Fruit fly (Drosophila melanogaster) whole organism, wandering third instar larva: ENCODE data around the gene tj.
A peak's percentile ranks its signal among the peaks of the same experiment; 100 is the strongest.

Source experiments
- Abd-B ChIP-seq: fragments of >200 bp; optimal IDR thresholded peaks from 2 replicates; lab custom pipeline; 2017; ENCODE audit warnings: missing biosample characterization, missing genetic modification characterization
- CG9705 ChIP-seq: fragments of 200-800 bp; sonication (Bioruptor generic); optimal IDR thresholded peaks from 2 replicates; lab custom pipeline; 2018; ENCODE audit warnings: missing biosample characterization, mild to moderate bottlenecking, missing genetic modification characterization
- CrebA ChIP-seq: fragments of 200-800 bp; sonication (Bioruptor generic); optimal IDR thresholded peaks from 2 replicates; lab custom pipeline; 2016; ENCODE audit warnings: missing biosample characterization, mild to moderate bottlenecking, missing genetic modification characterization, borderline replicate concordance
- Dfd ChIP-seq: fragments of >200 bp; optimal IDR thresholded peaks from 2 replicates; lab custom pipeline; 2017; ENCODE audit warnings: missing biosample characterization, missing genetic modification characterization
- Dif ChIP-seq: fragments of 200-275, 200-300 bp; sonication (Bioruptor generic); optimal IDR thresholded peaks from 2 replicates; lab custom pipeline; 2018; ENCODE audit warnings: missing biosample characterization, missing genetic modification characterization; ENCODE audit not compliant: partially characterized antibody
- GATAd ChIP-seq: sonication (Bioruptor generic); optimal IDR thresholded peaks from 2 replicates; lab custom pipeline; 2016; ENCODE audit warnings: missing biosample characterization, missing genetic modification characterization
- HLH106 ChIP-seq: fragments of 200-800 bp; optimal IDR thresholded peaks from 3 replicates; lab custom pipeline; 2019; ENCODE audit warnings: missing biosample characterization, mild to moderate bottlenecking, missing genetic modification characterization, moderate library complexity
- Hnf4 ChIP-seq: fragments of 200-800 bp; sonication (Bioruptor generic); optimal IDR thresholded peaks from 2 replicates; lab custom pipeline; 2016; ENCODE audit warnings: missing biosample characterization, mild to moderate bottlenecking, missing genetic modification characterization
- Hr78 ChIP-seq: fragments of >200 bp; optimal IDR thresholded peaks from 2 replicates; lab custom pipeline; 2017; ENCODE audit warnings: missing biosample characterization, missing genetic modification characterization
- Hr83 ChIP-seq: fragments of 200-300 bp; sonication (Bioruptor generic); optimal IDR thresholded peaks from 2 replicates; lab custom pipeline; 2016; ENCODE audit warnings: missing biosample characterization, mild to moderate bottlenecking, missing genetic modification characterization, moderate library complexity; ENCODE audit not compliant: poor library complexity, severe bottlenecking
- Jra ChIP-seq: sonication (Bioruptor generic); optimal IDR thresholded peaks from 2 replicates; lab custom pipeline; 2016; ENCODE audit warnings: missing biosample characterization, missing genetic modification characterization
- Mio ChIP-seq: sonication (Bioruptor generic); optimal IDR thresholded peaks from 2 replicates; lab custom pipeline; 2016; ENCODE audit warnings: missing biosample characterization, missing genetic modification characterization
- Myc ChIP-seq: fragments of >200 bp; optimal IDR thresholded peaks from 2 replicates; lab custom pipeline; 2017
- N ChIP-seq: fragments of >200 bp; optimal IDR thresholded peaks from 2 replicates; lab custom pipeline; 2018; ENCODE audit warnings: missing biosample characterization, missing external identifiers, missing genetic modification characterization
- OdsH ChIP-seq: fragments of 200-800 bp; sonication (Bioruptor generic); optimal IDR thresholded peaks from 2 replicates; lab custom pipeline; 2016; ENCODE audit warnings: missing biosample characterization, mild to moderate bottlenecking, missing genetic modification characterization
- Rel ChIP-seq, 2 experiments: fragments of 200-800 bp; sonication (Bioruptor generic) in 1 of 2; optimal IDR thresholded peaks; 2 replicates in 1 of 2; 3 replicates in 1 of 2; lab custom pipeline; 2016 to 2019; ENCODE audit warnings: mild to moderate bottlenecking in 2 of 2, missing biosample characterization in 2 of 2, missing genetic modification characterization in 2 of 2, moderate library complexity in 1 of 2
- Sp1 ChIP-seq: fragments of 200-800 bp; sonication (Bioruptor generic); optimal IDR thresholded peaks from 3 replicates; lab custom pipeline; 2019; ENCODE audit warnings: missing biosample characterization, mild to moderate bottlenecking, missing genetic modification characterization, moderate library complexity
- Vsx2 ChIP-seq: fragments of 200-300, 225-300 bp; sonication (Bioruptor generic); optimal IDR thresholded peaks from 2 replicates; lab custom pipeline; 2018; ENCODE audit warnings: missing biosample characterization, missing genetic modification characterization; ENCODE audit not compliant: partially characterized antibody
- dl ChIP-seq, 2 experiments: fragments of 175-275, 200-275 bp in 1 of 2; fragments of 200-275 bp in 1 of 2; sonication (Bioruptor generic); optimal IDR thresholded peaks; lab custom pipeline; 2018; ENCODE audit warnings: mild to moderate bottlenecking in 2 of 2, missing biosample characterization in 2 of 2, missing genetic modification characterization in 2 of 2, moderate library complexity in 2 of 2; ENCODE audit not compliant: partially characterized antibody in 2 of 2, insufficient read depth in 1 of 2
- dmrt93B ChIP-seq: fragments of 200-800 bp; sonication (Bioruptor generic); optimal IDR thresholded peaks from 2 replicates; lab custom pipeline; 2018; ENCODE audit warnings: missing biosample characterization, mild to moderate bottlenecking, missing genetic modification characterization
- dsf ChIP-seq: sonication (Bioruptor generic); optimal IDR thresholded peaks from 2 replicates; lab custom pipeline; 2016; ENCODE audit warnings: missing biosample characterization, missing genetic modification characterization, borderline replicate concordance
- ey ChIP-seq: fragments of 200-800 bp; sonication (Bioruptor generic); optimal IDR thresholded peaks from 2 replicates; lab custom pipeline; 2016; ENCODE audit warnings: missing biosample characterization, missing genetic modification characterization
- foxo ChIP-seq, 2 experiments: fragments of 200-800 bp; sonication (Bioruptor generic); optimal IDR thresholded peaks; 2 replicates in 1 of 2; 3 replicates in 1 of 2; lab custom pipeline; 2016 to 2017; ENCODE audit warnings: missing biosample characterization in 2 of 2, missing genetic modification characterization in 2 of 2
- fru ChIP-seq: fragments of 200-800 bp; sonication (Bioruptor generic); optimal IDR thresholded peaks from 3 replicates; lab custom pipeline; 2016; ENCODE audit warnings: missing biosample characterization, mild to moderate bottlenecking, missing genetic modification characterization
- h ChIP-seq: fragments of 200-800 bp; sonication (Bioruptor generic); optimal IDR thresholded peaks from 3 replicates; lab custom pipeline; 2016; ENCODE audit warnings: missing biosample characterization, mild to moderate bottlenecking, missing genetic modification characterization
- jim ChIP-seq: fragments of 175-275, 200-325 bp; sonication (Bioruptor generic); optimal IDR thresholded peaks from 2 replicates; lab custom pipeline; 2016; ENCODE audit warnings: missing biosample characterization, mild to moderate bottlenecking, missing genetic modification characterization
- lola ChIP-seq: fragments of >200 bp; optimal IDR thresholded peaks from 2 replicates; lab custom pipeline; 2017; ENCODE audit warnings: missing biosample characterization, missing genetic modification characterization
- pan ChIP-seq: fragments of >200 bp; optimal IDR thresholded peaks from 2 replicates; lab custom pipeline; 2017
- psq ChIP-seq: fragments of 200-800 bp; sonication (Bioruptor generic); optimal IDR thresholded peaks from 3 replicates; lab custom pipeline; 2017; ENCODE audit warnings: missing biosample characterization, mild to moderate bottlenecking, missing genetic modification characterization, moderate library complexity
- rgr ChIP-seq: fragments of 200-800 bp; sonication (Bioruptor generic); optimal IDR thresholded peaks from 3 replicates; lab custom pipeline; 2016; ENCODE audit warnings: missing biosample characterization, mild to moderate bottlenecking, missing genetic modification characterization
- sage ChIP-seq: fragments of 200-800 bp; sonication (Bioruptor generic); optimal IDR thresholded peaks from 2 replicates; lab custom pipeline; 2016; ENCODE audit warnings: missing biosample characterization, mild to moderate bottlenecking, missing genetic modification characterization
- sv ChIP-seq: fragments of 200-800 bp; sonication (Bioruptor generic); optimal IDR thresholded peaks from 3 replicates; lab custom pipeline; 2016; ENCODE audit warnings: missing biosample characterization, missing genetic modification characterization
- tai ChIP-seq: sonication (Bioruptor generic); optimal IDR thresholded peaks from 2 replicates; lab custom pipeline; 2016; ENCODE audit warnings: missing biosample characterization, missing genetic modification characterization
- usp ChIP-seq: fragments of >200 bp; optimal IDR thresholded peaks from 2 replicates; lab custom pipeline; 2017; ENCODE audit warnings: missing biosample characterization, missing genetic modification characterization
- woc ChIP-seq: sonication (Bioruptor generic); optimal IDR thresholded peaks from 2 replicates; lab custom pipeline; 2016; ENCODE audit warnings: missing biosample characterization, mild to moderate bottlenecking, missing genetic modification characterization

Gene tj

DNA sequence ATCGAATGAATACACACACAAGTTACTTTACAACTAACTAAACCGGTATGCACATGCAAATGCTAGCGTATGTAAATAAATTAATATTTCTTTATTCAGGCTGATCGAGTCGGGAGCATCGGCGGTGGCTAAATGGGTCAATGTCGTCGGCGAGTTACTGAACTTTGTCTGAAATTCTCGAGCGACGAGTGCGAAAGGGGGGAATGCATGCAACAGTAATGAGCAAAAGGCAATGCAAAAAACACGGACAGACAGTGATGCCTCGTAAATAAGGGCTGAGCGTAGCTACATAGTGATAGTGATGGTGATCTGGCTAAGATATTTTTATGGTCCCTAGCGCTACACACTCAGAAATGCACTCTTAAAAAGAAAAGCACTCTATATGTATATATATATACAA, 23.3 kb upstream of the tj start:
- TF ChIP-seq h (GFP tag; lab: Kevin White, UChicago): peak; percentile 0
- TF ChIP-seq Hnf4 (GFP tag; lab: Kevin White, UChicago): peak; percentile 13
- TF ChIP-seq woc (GFP tag; lab: Kevin White, UChicago): peak; percentile 31
- TF ChIP-seq psq: peak; percentile 73
- TF ChIP-seq Myc (lab: Kevin White, UChicago): no peak
- no peak for TF ChIP-seq dmrt93B (GFP tag; lab: Kevin White, UChicago)
- TF ChIP-seq HLH106 (tag; lab: Kevin White, UChicago): peak; percentile 31
- TF ChIP-seq Mio (GFP tag; lab: Kevin White, UChicago): no peak
- TF ChIP-seq fru: peak; percentile 80
- no peak for TF ChIP-seq jim (GFP tag; lab: Kevin White, UChicago)
- TF ChIP-seq OdsH (GFP tag; lab: Kevin White, UChicago): no peak
- TF ChIP-seq, all 38 proteins: peak for 6

dm6 chr2L:19441339-19441738, 22.7 kb upstream of the tj start:
- TF ChIP-seq dmrt93B (GFP tag; lab: Kevin White, UChicago): no peak
- no peak for TF ChIP-seq psq
- TF ChIP-seq foxo (GFP tag; optimal IDR thresholded peaks at IDR 0.05; lab: Kevin White, UChicago): no peak
- TF ChIP-seq woc (GFP tag; lab: Kevin White, UChicago): no peak
- TF ChIP-seq Vsx2: no peak
- no peak for TF ChIP-seq HLH106 (tag; lab: Kevin White, UChicago)

dm6 chr2L:19441791-19442190, 22.3 kb upstream of the tj start, which contains the start of gene RanGAP:
Gene RanGAP (plus strand): TSS chr2L:19441959.
- TF ChIP-seq Dif (GFP tag; lab: Kevin White, UChicago) (no peak), foxo (GFP tag; optimal IDR thresholded peaks at IDR 0.05; lab: Kevin White, UChicago) (no peak), GATAd (GFP tag; lab: Kevin White, UChicago) (no peak), Mio (GFP tag; lab: Kevin White, UChicago) (no peak), Vsx2 (no peak), sv (GFP tag; lab: Kevin White, UChicago) (no peak), usp (GFP tag; lab: Kevin White, UChicago) (no peak), CrebA (no peak), sage (GFP tag; lab: Kevin White, UChicago) (no peak), fru (no peak), dl (GFP tag; optimal IDR thresholded peaks at IDR 0.05; lab: Kevin White, UChicago; ENCODE audit: insufficient read depth in 1 of 2, partially characterized antibody in 2 of 2) (no peak), Jra (no peak), Abd-B (no peak), Sp1 (GFP tag; lab: Kevin White, UChicago) (no peak), rgr (GFP tag; lab: Kevin White, UChicago) (no peak), jim (GFP tag; lab: Kevin White, UChicago) (no peak), dsf (no peak), Rel (GFP tag; optimal IDR thresholded peaks at IDR 0.05; lab: Kevin White, UChicago) (no peak), Rel (tag; optimal IDR thresholded peaks at IDR 0.05; lab: Kevin White, UChicago) (no peak), Hr78 (GFP tag; lab: Kevin White, UChicago) (no peak), h (GFP tag; lab: Kevin White, UChicago) (no peak)

DNA sequence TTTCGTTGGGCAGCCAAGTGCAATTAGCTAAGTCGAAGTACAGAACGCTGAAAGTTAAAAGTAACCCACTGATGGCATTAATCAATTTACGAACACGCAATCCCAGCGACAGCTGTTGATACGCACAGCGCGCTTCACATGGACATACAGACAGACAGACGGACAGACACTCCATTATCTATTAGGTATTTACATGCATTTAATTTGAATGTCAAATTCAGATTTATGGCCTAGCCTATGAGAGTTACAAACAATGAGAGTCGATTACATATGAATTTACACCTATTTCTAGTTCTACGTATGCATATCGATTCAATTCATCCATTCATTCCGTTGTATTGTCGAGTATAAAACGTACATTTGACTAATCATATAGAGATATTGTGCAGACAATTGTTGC, 21.4 kb upstream of the tj start, which contains the start of gene CG10237:
TSS of gene CG10237 (minus strand) at position 101 of the 400 bp plus-strand sequence.
- TF ChIP-seq Hnf4 (GFP tag; lab: Kevin White, UChicago) (no peak), HLH106 (tag; lab: Kevin White, UChicago) (no peak), dsf (no peak), pan (lab: Kevin White, UChicago) (no peak), CrebA (no peak), Dfd (GFP tag; lab: Kevin White, UChicago) (no peak), Myc (lab: Kevin White, UChicago) (no peak), usp (GFP tag; lab: Kevin White, UChicago) (no peak)

DNA sequence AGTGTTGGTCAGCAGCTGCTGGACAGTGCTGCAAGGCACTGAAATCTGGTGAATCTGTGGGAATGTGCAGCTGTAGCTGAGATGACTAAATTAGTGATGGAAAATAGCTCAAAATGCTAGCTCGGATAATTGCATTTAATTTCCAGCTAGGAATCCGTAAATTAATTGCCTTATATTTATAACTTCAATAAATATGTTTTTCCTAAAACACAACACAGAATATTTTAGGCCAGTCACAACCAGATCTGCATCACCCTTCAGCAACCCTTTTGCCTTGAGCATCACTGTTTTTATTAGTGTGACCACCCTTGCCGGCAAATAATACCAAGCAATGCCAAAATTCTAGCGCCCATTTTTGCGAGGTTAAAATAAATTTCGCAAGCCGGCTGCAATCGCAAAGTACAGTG, 19.3 kb upstream of the tj start, which contains the start of gene Hs2st:
TSS of gene Hs2st (minus strand) at position 17 of the 407 bp plus-strand sequence.
- TF ChIP-seq HLH106 (tag; lab: Kevin White, UChicago) (peak; percentile 95), sv (GFP tag; lab: Kevin White, UChicago) (peak; percentile 94), CrebA (no peak), Myc (lab: Kevin White, UChicago) (peak; percentile 99), CG9705 (GFP tag; lab: Kevin White, UChicago) (peak; percentile 94), Hr78 (GFP tag; lab: Kevin White, UChicago) (no peak), N (no peak), Sp1 (GFP tag; lab: Kevin White, UChicago) (peak; percentile 89), jim (GFP tag; lab: Kevin White, UChicago) (peak; percentile 88), OdsH (GFP tag; lab: Kevin White, UChicago) (peak; percentile 94), usp (GFP tag; lab: Kevin White, UChicago) (no peak), Dif (GFP tag; lab: Kevin White, UChicago) (no peak), dsf (peak; percentile 92), Jra (peak; percentile 96), Vsx2 (no peak), fru (peak; percentile 95), tai (no peak), Hr83 (peak; percentile 87), rgr (GFP tag; lab: Kevin White, UChicago) (peak; percentile 96), woc (GFP tag; lab: Kevin White, UChicago) (peak; percentile 98), Rel (GFP tag; optimal IDR thresholded peaks at IDR 0.05; lab: Kevin White, UChicago) (peak; percentile 31), Rel (tag; optimal IDR thresholded peaks at IDR 0.05; lab: Kevin White, UChicago) (peak; percentile 85), lola (GFP tag; lab: Kevin White, UChicago) (no peak), Dfd (GFP tag; lab: Kevin White, UChicago) (no peak), GATAd (GFP tag; lab: Kevin White, UChicago) (peak; percentile 92), Mio (GFP tag; lab: Kevin White, UChicago) (peak; percentile 73), psq (peak; percentile 87), Hnf4 (GFP tag; lab: Kevin White, UChicago) (peak; percentile 97), ey (GFP tag; lab: Kevin White, UChicago) (peak; percentile 95), sage (GFP tag; lab: Kevin White, UChicago) (no peak), dmrt93B (GFP tag; lab: Kevin White, UChicago) (peak; percentile 94)
